Fruit fly (Drosophila melanogaster) whole organism, embryonic: ENCODE results near the gene Rrp46.

ENCODE experiments used
- Antp ChIP-seq: fragments of 200-800 bp; sonication (Bioruptor generic); optimal IDR thresholded peaks from 3 replicates; lab custom pipeline; 2016; ENCODE audit warnings: missing biosample characterization, missing genetic modification characterization
- Atf6 ChIP-seq: fragments of 200-800 bp; sonication (Bioruptor generic); IDR thresholded peaks from 2 replicates; pipeline ENCODE4 v1.3.6; 2022; ENCODE audit warnings: missing biosample characterization, missing genetic modification characterization
- CG10979 ChIP-seq: fragments of 200-800 bp; sonication (Bioruptor generic); optimal IDR thresholded peaks from 2 replicates; lab custom pipeline; 2018; ENCODE audit warnings: missing biosample characterization, mild to moderate bottlenecking, missing genetic modification characterization, moderate library complexity
- CG11723 ChIP-seq: fragments of 200-800 bp; sonication (Bioruptor generic); optimal IDR thresholded peaks from 2 replicates; lab custom pipeline; 2017; ENCODE audit warnings: missing biosample characterization, mild to moderate bottlenecking, missing genetic modification characterization
- CG12155 ChIP-seq: fragments of 200-800 bp; sonication (Bioruptor generic); optimal IDR thresholded peaks from 3 replicates; lab custom pipeline; 2016; ENCODE audit warnings: missing biosample characterization, missing genetic modification characterization
- CG12391 ChIP-seq: fragments of 200-800 bp; sonication (Bioruptor generic); optimal IDR thresholded peaks from 3 replicates; lab custom pipeline; 2018; ENCODE audit warnings: missing biosample characterization, mild to moderate bottlenecking, missing genetic modification characterization, moderate library complexity
- CG13894 ChIP-seq: fragments of 200-800 bp; sonication (Bioruptor generic); optimal IDR thresholded peaks from 3 replicates; lab custom pipeline; 2018; ENCODE audit warnings: missing biosample characterization, mild to moderate bottlenecking, missing genetic modification characterization, moderate library complexity
- CG14965 ChIP-seq: fragments of 200-800 bp; sonication (Bioruptor generic); optimal IDR thresholded peaks from 2 replicates; lab custom pipeline; 2016; ENCODE audit warnings: missing biosample characterization, missing genetic modification characterization, borderline replicate concordance
- CG15269 ChIP-seq: fragments of 200-800 bp; sonication (Bioruptor generic); optimal IDR thresholded peaks from 2 replicates; lab custom pipeline; 2018; ENCODE audit warnings: missing biosample characterization, mild to moderate bottlenecking, missing genetic modification characterization, moderate library complexity
- CG18619 ChIP-seq: fragments of 200-800 bp; sonication (Bioruptor generic); optimal IDR thresholded peaks from 3 replicates; lab custom pipeline; 2017; ENCODE audit warnings: missing biosample characterization, mild to moderate bottlenecking, missing genetic modification characterization
- CG2678 ChIP-seq: fragments of 200-800 bp; sonication (Bioruptor generic); optimal IDR thresholded peaks from 3 replicates; lab custom pipeline; 2019; ENCODE audit warnings: missing biosample characterization, mild to moderate bottlenecking, missing genetic modification characterization, moderate library complexity
- CG2889 ChIP-seq: fragments of 200-800 bp; sonication (Bioruptor generic); IDR thresholded peaks from 3 replicates; pipeline ENCODE4 v1.3.6; 2022; ENCODE audit warnings: missing biosample characterization, missing genetic modification characterization
- CG31441 ChIP-seq: fragments of 200-800 bp; sonication (Bioruptor generic); IDR thresholded peaks from 2 replicates; pipeline ENCODE4 v1.3.6; 2022; ENCODE audit warnings: missing biosample characterization, missing genetic modification characterization
- CG32772 ChIP-seq: fragments of 200-800 bp; sonication (Bioruptor generic); IDR thresholded peaks from 2 replicates; pipeline ENCODE4 v1.3.6; 2022; ENCODE audit warnings: missing biosample characterization, missing genetic modification characterization
- CG33557 ChIP-seq: fragments of 200-800 bp; sonication (Bioruptor generic); optimal IDR thresholded peaks from 2 replicates; lab custom pipeline; 2019; ENCODE audit warnings: missing biosample characterization, mild to moderate bottlenecking, missing genetic modification characterization, moderate library complexity
- CG5245 ChIP-seq: fragments of 200-800 bp; sonication (Bioruptor generic); optimal IDR thresholded peaks from 3 replicates; lab custom pipeline; 2016; ENCODE audit warnings: missing biosample characterization, missing genetic modification characterization
- CG6175 ChIP-seq: fragments of 200-800 bp; sonication (Bioruptor generic); IDR thresholded peaks from 3 replicates; pipeline ENCODE4 v1.3.6; 2022; ENCODE audit warnings: missing biosample characterization, missing genetic modification characterization
- CG7745 ChIP-seq: fragments of 200-800 bp; sonication (Bioruptor generic); optimal IDR thresholded peaks from 2 replicates; lab custom pipeline; 2018; ENCODE audit warnings: missing biosample characterization, mild to moderate bottlenecking, missing genetic modification characterization, moderate library complexity
- CG8359 ChIP-seq: fragments of 200-800 bp; sonication (Bioruptor generic); optimal IDR thresholded peaks from 2 replicates; lab custom pipeline; 2017; ENCODE audit warnings: missing biosample characterization, mild to moderate bottlenecking, missing genetic modification characterization, borderline replicate concordance
- CG8944 ChIP-seq: fragments of 200-800 bp; sonication (Bioruptor generic); optimal IDR thresholded peaks from 3 replicates; lab custom pipeline; 2016; ENCODE audit warnings: missing biosample characterization, missing genetic modification characterization
- CG9876 ChIP-seq: fragments of 200-800 bp; sonication (Bioruptor generic); optimal IDR thresholded peaks from 2 replicates; lab custom pipeline; 2016; ENCODE audit warnings: missing biosample characterization, missing genetic modification characterization
- Dad ChIP-seq: fragments of 200-800 bp; sonication (Bioruptor generic); optimal IDR thresholded peaks from 3 replicates; lab custom pipeline; 2016; ENCODE audit warnings: missing biosample characterization, missing genetic modification characterization
- Dref ChIP-seq: fragments of 200-800 bp; sonication (Bioruptor generic); IDR thresholded peaks from 2 replicates; pipeline ENCODE4 v1.3.6; 2022; ENCODE audit warnings: missing biosample characterization, missing genetic modification characterization
- Eip74EF ChIP-seq, 2 experiments: fragments of 200-800 bp in 1 of 2; fragments of >200 bp in 1 of 2; sonication (Bioruptor generic) in 1 of 2; optimal IDR thresholded peaks; 2 replicates each; lab custom pipeline; 2017 to 2019; ENCODE audit warnings: missing biosample characterization in 2 of 2, missing genetic modification characterization in 2 of 2, mild to moderate bottlenecking in 1 of 2, moderate library complexity in 1 of 2
- HLH3B ChIP-seq: fragments of 200-800 bp; sonication (Bioruptor generic); IDR thresholded peaks from 2 replicates; pipeline ENCODE4 v1.3.6; 2022; ENCODE audit warnings: missing biosample characterization, missing genetic modification characterization
- Hey ChIP-seq: fragments of 200-800 bp; sonication (Bioruptor generic); optimal IDR thresholded peaks from 3 replicates; lab custom pipeline; 2018; ENCODE audit warnings: missing biosample characterization, mild to moderate bottlenecking, missing genetic modification characterization
- Max ChIP-seq: fragments of 200-800 bp; sonication (Bioruptor generic); optimal IDR thresholded peaks from 2 replicates; lab custom pipeline; 2016; ENCODE audit warnings: missing biosample characterization, mild to moderate bottlenecking, missing genetic modification characterization
- Mrtf ChIP-seq: fragments of 200-800 bp; sonication (Bioruptor generic); IDR thresholded peaks from 3 replicates; pipeline ENCODE4 v1.3.6; 2022; ENCODE audit warnings: missing biosample characterization, missing genetic modification characterization
- Six4 ChIP-seq: fragments of 200-800 bp; sonication (Bioruptor generic); optimal IDR thresholded peaks from 2 replicates; lab custom pipeline; 2016; ENCODE audit warnings: missing biosample characterization, missing genetic modification characterization
- Spps ChIP-seq: fragments of 200-800 bp; sonication (Bioruptor generic); optimal IDR thresholded peaks from 2 replicates; lab custom pipeline; 2018; ENCODE audit warnings: missing biosample characterization, mild to moderate bottlenecking, missing genetic modification characterization
- btn ChIP-seq: fragments of 200-800 bp; sonication (Bioruptor generic); optimal IDR thresholded peaks from 2 replicates; lab custom pipeline; 2016; ENCODE audit warnings: missing biosample characterization, missing genetic modification characterization
- cato ChIP-seq: fragments of 200-800 bp; sonication (Bioruptor generic); optimal IDR thresholded peaks from 2 replicates; lab custom pipeline; 2016; ENCODE audit warnings: missing biosample characterization, missing genetic modification characterization, borderline replicate concordance
- dysf ChIP-seq: fragments of 200-800 bp; sonication (Bioruptor generic); IDR thresholded peaks from 3 replicates; pipeline ENCODE4 v1.3.6; 2022; ENCODE audit warnings: missing biosample characterization, missing genetic modification characterization
- ems ChIP-seq: fragments of 200-800 bp; sonication (Bioruptor generic); optimal IDR thresholded peaks from 3 replicates; lab custom pipeline; 2016; ENCODE audit warnings: missing biosample characterization, missing genetic modification characterization
- eyg ChIP-seq: fragments of 200-800 bp; sonication (Bioruptor generic); optimal IDR thresholded peaks from 3 replicates; lab custom pipeline; 2016; ENCODE audit warnings: missing biosample characterization, missing genetic modification characterization
- ftz-f1 ChIP-seq: fragments of 200-800 bp; sonication (Bioruptor generic); optimal IDR thresholded peaks from 2 replicates; lab custom pipeline; 2016; ENCODE audit warnings: missing biosample characterization, missing genetic modification characterization
- gro ChIP-seq: fragments of 200-800 bp; sonication (Bioruptor generic); optimal IDR thresholded peaks from 2 replicates; lab custom pipeline; 2016; ENCODE audit warnings: missing biosample characterization, missing genetic modification characterization
- gt ChIP-seq: fragments of 200-800 bp; sonication (Bioruptor generic); IDR thresholded peaks from 2 replicates; pipeline ENCODE4 v1.3.6; 2022; ENCODE audit warnings: missing biosample characterization, missing genetic modification characterization
- hth ChIP-seq: fragments of >200 bp; optimal IDR thresholded peaks from 2 replicates; lab custom pipeline; 2017; ENCODE audit warnings: inconsistent platforms
- kni ChIP-seq: fragments of 200-800 bp; sonication (Bioruptor generic); optimal IDR thresholded peaks from 3 replicates; lab custom pipeline; 2017; ENCODE audit warnings: mild to moderate bottlenecking, missing biosample characterization, missing genetic modification reagents, missing genetic modification characterization
- lbe ChIP-seq: fragments of 200-800 bp; sonication (Bioruptor generic); optimal IDR thresholded peaks from 2 replicates; lab custom pipeline; 2016; ENCODE audit warnings: missing biosample characterization, mild to moderate bottlenecking, missing genetic modification characterization
- mirr ChIP-seq: fragments of 200-800 bp; sonication (Bioruptor generic); optimal IDR thresholded peaks from 3 replicates; lab custom pipeline; 2018; ENCODE audit warnings: missing biosample characterization, mild to moderate bottlenecking, missing genetic modification characterization
- nau ChIP-seq: fragments of 200-800 bp; sonication (Bioruptor generic); optimal IDR thresholded peaks from 3 replicates; lab custom pipeline; 2017; ENCODE audit warnings: missing biosample characterization, mild to moderate bottlenecking, missing genetic modification characterization, missing genetic modification reagents
- nerfin-1 ChIP-seq: fragments of 200-800 bp; sonication (Bioruptor generic); optimal IDR thresholded peaks from 3 replicates; lab custom pipeline; 2019; ENCODE audit warnings: missing biosample characterization, mild to moderate bottlenecking, missing genetic modification characterization, moderate library complexity
- odd ChIP-seq: fragments of 200-800 bp; sonication (Bioruptor generic); optimal IDR thresholded peaks from 2 replicates; lab custom pipeline; 2017; ENCODE audit warnings: missing biosample characterization, mild to moderate bottlenecking, missing genetic modification characterization
- run ChIP-seq: fragments of 200-800 bp; sonication (Bioruptor generic); optimal IDR thresholded peaks from 3 replicates; lab custom pipeline; 2018; ENCODE audit warnings: missing biosample characterization, mild to moderate bottlenecking, missing genetic modification characterization
- so ChIP-seq: fragments of 200-800 bp; sonication (Bioruptor generic); IDR thresholded peaks from 3 replicates; pipeline ENCODE4 v1.3.6; 2022; ENCODE audit warnings: missing biosample characterization, missing genetic modification characterization
- ttk ChIP-seq: fragments of 200-800 bp; sonication (Bioruptor generic); IDR thresholded peaks from 2 replicates; pipeline ENCODE4 v2.1.2; 2022; ENCODE audit warnings: missing biosample characterization, missing genetic modification characterization
- wek ChIP-seq: fragments of 200-800 bp; sonication (Bioruptor generic); optimal IDR thresholded peaks from 3 replicates; lab custom pipeline; 2018; ENCODE audit warnings: missing biosample characterization, mild to moderate bottlenecking, missing genetic modification characterization, moderate library complexity
- wor ChIP-seq: fragments of 200-800 bp; sonication (Bioruptor generic); IDR thresholded peaks from 2 replicates; pipeline ENCODE4 v1.3.6; 2022; ENCODE audit warnings: missing biosample characterization, missing genetic modification characterization

Rrp46 gene

DNA sequence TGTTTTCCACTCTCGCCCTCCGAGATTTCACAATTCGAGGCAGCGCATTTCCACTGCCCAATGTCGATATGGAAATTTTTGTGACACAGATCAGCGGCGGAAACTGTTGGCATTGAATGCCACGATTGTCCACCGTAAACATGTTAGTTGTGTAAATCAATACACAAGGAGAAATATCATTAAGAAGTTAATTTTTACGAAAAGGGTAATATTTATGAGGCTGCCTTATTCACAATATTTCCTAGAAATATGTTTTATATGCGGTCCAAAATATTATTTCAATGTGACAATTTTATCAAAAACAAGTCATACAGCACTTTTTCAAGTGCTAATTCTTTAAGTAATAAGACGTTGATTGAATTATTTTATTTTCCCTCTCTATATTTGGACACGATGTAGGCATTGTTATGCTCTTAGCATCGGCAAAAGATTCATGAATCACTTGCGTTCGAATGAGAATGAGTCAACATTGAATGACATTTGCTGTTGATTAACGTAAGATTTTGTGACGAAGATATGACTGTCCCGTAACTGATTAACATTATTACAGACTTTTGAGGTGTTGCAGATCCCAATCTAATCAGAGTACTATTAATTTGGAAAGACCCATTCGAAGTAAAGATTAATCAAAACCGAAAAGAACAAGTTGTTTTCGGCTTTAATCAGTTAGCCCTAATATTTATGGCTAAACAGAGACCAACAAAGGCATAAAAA lies 19.3 kb upstream of the Rrp46 start (continued):
- TF ChIP-seq ftz-f1 (GFP tag; lab: Kevin White, UChicago) (peak; percentile 87), CG18619 (peak; percentile 75), wek (peak; percentile 60), cato (GFP tag; lab: Kevin White, UChicago) (peak; percentile 63), gro (GFP tag; lab: Kevin White, UChicago) (peak; percentile 35), CG15269 (tag; lab: Kevin White, UChicago) (peak; percentile 94), Antp (GFP tag; lab: Kevin White, UChicago) (peak; percentile 46), hth (lab: Kevin White, UChicago) (no peak), Dad (GFP tag; lab: Kevin White, UChicago) (peak; percentile 48), CG2678 (tag; lab: Kevin White, UChicago) (peak; percentile 90), dysf (GFP tag; lab: Robert Waterston, UW) (peak; percentile 93), CG2889 (peak; percentile 82), kni (GFP tag; lab: Kevin White, UChicago) (peak; percentile 57), CG9876 (GFP tag; lab: Kevin White, UChicago) (no peak), run (tag; lab: Kevin White, UChicago) (peak; percentile 82), CG5245 (GFP tag; lab: Kevin White, UChicago) (peak; percentile 55), lbe (GFP tag; lab: Kevin White, UChicago) (no peak), Six4 (GFP tag; lab: Kevin White, UChicago) (peak; percentile 72), HLH3B (GFP tag; lab: Robert Waterston, UW) (peak; percentile 86), ttk (GFP tag; lab: Robert Waterston, UW) (peak; percentile 80), CG8944 (GFP tag; lab: Kevin White, UChicago) (peak; percentile 69), CG6175 (GFP tag; lab: Robert Waterston, UW) (no peak; the same call in 2 of the 3 replicates), Hey (tag; lab: Kevin White, UChicago) (peak; percentile 14), gt (GFP tag; lab: Robert Waterston, UW) (no peak), Eip74EF (GFP tag; optimal IDR thresholded peaks at IDR 0.05; lab: Kevin White, UChicago) (peak in 1 of 2 experiments; percentile 71), eyg (peak; percentile 43), Max (GFP tag; lab: Kevin White, UChicago) (peak; percentile 43), CG14965 (GFP tag; lab: Kevin White, UChicago) (no peak), CG33557 (GFP tag; lab: Kevin White, UChicago) (no peak), btn (GFP tag; lab: Kevin White, UChicago) (peak; percentile 52), CG31441 (GFP tag; lab: Robert Waterston, UW) (peak; percentile 83), Spps (peak; percentile 38), wor (GFP tag; lab: Robert Waterston, UW) (peak; percentile 72), Dref (GFP tag; lab: Robert Waterston, UW) (no peak), CG8359 (GFP tag; lab: Kevin White, UChicago) (no peak), CG11723 (GFP tag; lab: Kevin White, UChicago) (peak; percentile 72), CG12155 (GFP tag; lab: Kevin White, UChicago) (peak; percentile 65), Mrtf (GFP tag; lab: Robert Waterston, UW) (peak; percentile 81; the same call in 2 of the 3 replicates), mirr (no peak), CG7745 (tag; lab: Kevin White, UChicago) (no peak), odd (peak; percentile 78), CG12391 (tag; lab: Kevin White, UChicago) (peak; percentile 86), nau (peak; percentile 69), so (peak; percentile 91), CG10979 (tag; lab: Kevin White, UChicago) (peak; percentile 63), CG32772 (GFP tag; lab: Robert Waterston, UW) (peak; percentile 77), nerfin-1 (tag; lab: Kevin White, UChicago) (peak; percentile 13), ems (GFP tag; lab: Kevin White, UChicago) (peak; percentile 52), CG13894 (tag; lab: Kevin White, UChicago) (peak; percentile 30), Atf6 (GFP tag; lab: Robert Waterston, UW) (peak; percentile 92)
